Fruit fly (Drosophila melanogaster): ENCODE results near the gene RecQ4.

Gene RecQ4

dm6 chr3L:8180464-8181137, 4.8 kb upstream of the RecQ4 start, which contains the start of the genes mthl7 and Uxs (continued):
- peak; percentile 72 for TF ChIP-seq GATAe (GFP tag; conservative IDR thresholded peaks at IDR 0.05)
- peak; percentile 40; the same call in 1 of the 2 replicates for TF ChIP-seq Bgb (GFP tag; IDR thresholded peaks at IDR 0.05; ENCODE audit: partially characterized antibody)
- TF ChIP-seq chm (GFP tag; IDR thresholded peaks at IDR 0.05): no peak
- TF ChIP-seq nau (GFP tag; optimal IDR thresholded peaks at IDR 0.05): no peak
- TF ChIP-seq Bdp1 (GFP tag; optimal IDR thresholded peaks at IDR 0.05): no peak
- TF ChIP-seq CG3407 (GFP tag; optimal IDR thresholded peaks at IDR 0.05): no peak
- TF ChIP-seq sc (optimal IDR thresholded peaks at IDR 0.05): no peak
- no peak for TF ChIP-seq sc (GFP tag; optimal IDR thresholded peaks at IDR 0.05)

DNA sequence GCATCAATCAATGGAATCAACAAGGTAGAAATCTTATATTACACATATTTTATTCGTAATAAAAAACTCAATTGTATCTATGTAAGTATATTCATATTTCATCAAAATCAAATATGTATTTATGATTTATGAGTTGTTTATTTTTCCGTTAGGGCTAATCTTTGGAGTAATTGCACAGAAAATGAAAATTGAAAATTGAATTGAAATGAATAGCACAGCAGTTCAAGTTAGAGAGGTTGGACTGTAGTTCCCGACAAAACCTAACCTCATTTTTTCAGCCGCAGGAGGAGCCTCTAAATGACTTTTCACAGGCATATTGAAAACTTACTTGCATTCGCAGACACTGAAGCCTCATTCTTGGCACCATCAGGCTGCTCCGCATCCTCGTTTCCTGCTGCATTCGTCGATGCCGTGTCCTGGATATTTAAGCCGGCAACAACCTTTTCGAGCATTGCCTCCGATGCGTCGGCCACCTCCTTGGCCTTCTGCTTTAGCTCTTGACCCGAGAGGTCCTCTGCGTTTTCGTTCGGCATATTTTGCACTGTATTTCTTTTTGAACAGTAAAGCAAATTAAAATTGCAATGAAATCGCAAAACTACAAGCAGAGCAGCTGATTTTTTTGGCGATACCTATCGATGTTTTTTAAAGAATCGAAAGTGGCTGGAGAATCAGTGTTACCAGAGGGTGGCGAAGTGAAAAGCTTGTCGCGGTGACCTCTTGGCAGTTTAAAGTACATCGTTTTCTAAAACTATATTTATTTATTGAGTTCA, 2.2 kb upstream of the RecQ4 start, which contains the start of gene Nmt:
Gene Nmt (minus strand): TSS at position 635 of the 770 bp plus-strand sequence.
- TF ChIP-seq Opbp (GFP tag; IDR thresholded peaks at IDR 0.05; ENCODE audit: partially characterized antibody) (peak; percentile 84), dati (GFP tag; IDR thresholded peaks at IDR 0.05) (no peak), YL-1 (GFP tag; optimal IDR thresholded peaks at IDR 0.05) (peak; percentile 25), CG17359 (tag; optimal IDR thresholded peaks at IDR 0.05) (peak; percentile 26), Gsc (GFP tag; IDR thresholded peaks at IDR 0.05) (no peak), tna (GFP tag; IDR thresholded peaks at IDR 0.05; ENCODE audit: partially characterized antibody) (peak; percentile 53; the same call in 1 of the 2 replicates), CG1603 (tag; optimal IDR thresholded peaks at IDR 0.05) (peak; percentile 33), CG3995 (GFP tag; optimal IDR thresholded peaks at IDR 0.05) (peak; percentile 52), CG6175 (GFP tag; IDR thresholded peaks at IDR 0.05) (no peak), MBD-R2 (GFP tag; IDR thresholded peaks at IDR 0.05) (peak; percentile 81), CG9437 (GFP tag; optimal IDR thresholded peaks at IDR 0.05) (peak; percentile 10), CG13775 (GFP tag; optimal IDR thresholded peaks at IDR 0.05) (peak; percentile 7), zen2 (GFP tag; IDR thresholded peaks at IDR 0.05; ENCODE audit: partially characterized antibody) (peak; percentile 80), Hsf (GFP tag; optimal IDR thresholded peaks at IDR 0.05) (peak; percentile 30), HLH4C (GFP tag; IDR thresholded peaks at IDR 0.05; ENCODE audit: partially characterized antibody) (peak; percentile 71), CG2116 (GFP tag; optimal IDR thresholded peaks at IDR 0.05) (peak; percentile 11), ab (GFP tag; optimal IDR thresholded peaks at IDR 0.05) (no peak), CHES-1-like (GFP tag; optimal IDR thresholded peaks at IDR 0.05) (peak; percentile 3), gro (GFP tag; optimal IDR thresholded peaks at IDR 0.05) (no peak), Hr78 (GFP tag; optimal IDR thresholded peaks at IDR 0.05) (peak in 1 of 2 experiments; percentile 18), CG16815 (GFP tag; optimal IDR thresholded peaks at IDR 0.05) (no peak), B-H1 (GFP tag; IDR thresholded peaks at IDR 0.05) (peak; percentile 13; the same call in 1 of the 3 replicates), sr (GFP tag; IDR thresholded peaks at IDR 0.05) (no peak), knrl (GFP tag; IDR thresholded peaks at IDR 0.05; ENCODE audit: partially characterized antibody) (peak; percentile 67; the same call in 2 of the 3 replicates), CG1602 (GFP tag; optimal IDR thresholded peaks at IDR 0.05) (peak; percentile 26), CG34224 (GFP tag; IDR thresholded peaks at IDR 0.05; ENCODE audit: partially characterized antibody) (peak; percentile 80), unc-4 (GFP tag; IDR thresholded peaks at IDR 0.05; ENCODE audit: partially characterized antibody) (peak; percentile 81), Oli (tag; optimal IDR thresholded peaks at IDR 0.05) (no peak), CG11093 (GFP tag; IDR thresholded peaks at IDR 0.05) (0 out of 3 replicates have a peak, but pooled peaks have one; percentile 11), CG13624 (GFP tag; optimal IDR thresholded peaks at IDR 0.05) (no peak), Sry-δ (GFP tag; optimal IDR thresholded peaks at IDR 0.05) (peak; percentile 68), CG16813 (GFP tag; IDR thresholded peaks at IDR 0.05; ENCODE audit: partially characterized antibody) (peak; percentile 82), Ets65A (GFP tag) (peak; percentile 90), Dp (GFP tag; optimal IDR thresholded peaks at IDR 0.05) (peak; percentile 79), CG11695 (GFP tag; IDR thresholded peaks at IDR 0.05) (0 out of 3 replicates have a peak, but pooled peaks have one; percentile 6), ci (GFP tag; IDR thresholded peaks at IDR 0.05) (peak; percentile 64; the same call in 1 of the 3 replicates), CG9797 (GFP tag; optimal IDR thresholded peaks at IDR 0.05) (peak; percentile 67), CG7271 (tag; optimal IDR thresholded peaks at IDR 0.05) (no peak)
